Fruit fly (Drosophila melanogaster): ENCODE results near the gene Pink1.
A peak's percentile ranks its signal among the peaks of the same experiment; 100 is the strongest.

Gene Pink1

dm6 chrX:6719968-6720367, 36.4 kb downstream of the Pink1 start:
- TF ChIP-seq CG5204 (GFP tag; optimal IDR thresholded peaks at IDR 0.05) (no peak), kay (GFP tag; ENCODE audit: borderline replicate concordance) (no peak), cnc (optimal IDR thresholded peaks at IDR 0.05) (no peak), CG7045 (GFP tag; optimal IDR thresholded peaks at IDR 0.05) (no peak), tj (GFP tag; optimal IDR thresholded peaks at IDR 0.05) (no peak), Crg-1 (GFP tag; optimal IDR thresholded peaks at IDR 0.05) (no peak), cic (GFP tag; optimal IDR thresholded peaks at IDR 0.05) (no peak)

- no peak for TF ChIP-seq Hr96 (GFP tag; optimal IDR thresholded peaks at IDR 0.05)
- no peak for TF ChIP-seq CG7101 (tag; optimal IDR thresholded peaks at IDR 0.05)
- no peak for TF ChIP-seq CG33017 (tag; optimal IDR thresholded peaks at IDR 0.05)
- no peak for TF ChIP-seq toe (GFP tag; optimal IDR thresholded peaks at IDR 0.05)
- TF ChIP-seq cic (GFP tag; optimal IDR thresholded peaks at IDR 0.05) = no peak
- no peak for TF ChIP-seq CG5204 (GFP tag; optimal IDR thresholded peaks at IDR 0.05)
- TF ChIP-seq Mnt (GFP tag; optimal IDR thresholded peaks at IDR 0.05) = no peak
- no peak for TF ChIP-seq pad (GFP tag; optimal IDR thresholded peaks at IDR 0.05)
- no peak for TF ChIP-seq CG7045 (GFP tag; optimal IDR thresholded peaks at IDR 0.05)
- no peak for TF ChIP-seq CG11617 (GFP tag; optimal IDR thresholded peaks at IDR 0.05)
- TF ChIP-seq ovo (GFP tag; optimal IDR thresholded peaks at IDR 0.05) = no peak
- no peak for TF ChIP-seq CG12768 (GFP tag; optimal IDR thresholded peaks at IDR 0.05)
- TF ChIP-seq tj (GFP tag; optimal IDR thresholded peaks at IDR 0.05) = no peak
- no peak for TF ChIP-seq bab1 (GFP tag; optimal IDR thresholded peaks at IDR 0.05)
- no peak for TF ChIP-seq cnc (optimal IDR thresholded peaks at IDR 0.05)
- no peak for TF ChIP-seq CG14711 (tag; optimal IDR thresholded peaks at IDR 0.05)
- TF ChIP-seq Crg-1 (GFP tag; optimal IDR thresholded peaks at IDR 0.05) = no peak
- TF ChIP-seq kay (GFP tag; ENCODE audit: borderline replicate concordance) = no peak
These were observed 40.0 kb downstream of the Pink1 start for dm6 chrX:6723622-6724021.

- no peak for TF ChIP-seq Crg-1 (GFP tag; optimal IDR thresholded peaks at IDR 0.05)
- no peak for TF ChIP-seq tj (GFP tag; optimal IDR thresholded peaks at IDR 0.05)
- no peak for TF ChIP-seq CG5204 (GFP tag; optimal IDR thresholded peaks at IDR 0.05)
- no peak for TF ChIP-seq Mnt (GFP tag; optimal IDR thresholded peaks at IDR 0.05)
- TF ChIP-seq CG14711 (tag; optimal IDR thresholded peaks at IDR 0.05) = no peak
- TF ChIP-seq kay (GFP tag; ENCODE audit: borderline replicate concordance) = no peak
- TF ChIP-seq Hr96 (GFP tag; optimal IDR thresholded peaks at IDR 0.05) = no peak
- TF ChIP-seq CG33017 (tag; optimal IDR thresholded peaks at IDR 0.05) = no peak
- TF ChIP-seq CG1620 (GFP tag; optimal IDR thresholded peaks at IDR 0.05) = no peak
- no peak for TF ChIP-seq bab1 (GFP tag; optimal IDR thresholded peaks at IDR 0.05)
- no peak for TF ChIP-seq toe (GFP tag; optimal IDR thresholded peaks at IDR 0.05)
- TF ChIP-seq Clk (GFP tag; optimal IDR thresholded peaks at IDR 0.05) = no peak
- no peak for TF ChIP-seq CG12768 (GFP tag; optimal IDR thresholded peaks at IDR 0.05)
- TF ChIP-seq CG7101 (tag; optimal IDR thresholded peaks at IDR 0.05) = no peak
These were observed 41.4 kb downstream of the Pink1 start for dm6 chrX:6724904-6725505.

dm6 chrX:6726758-6727490, 43.3 kb downstream of the Pink1 start:
- TF ChIP-seq Crg-1 (GFP tag; optimal IDR thresholded peaks at IDR 0.05) = no peak
- no peak for TF ChIP-seq Mnt (GFP tag; optimal IDR thresholded peaks at IDR 0.05)
- no peak for TF ChIP-seq cnc (optimal IDR thresholded peaks at IDR 0.05)
- TF ChIP-seq bab1 (GFP tag; optimal IDR thresholded peaks at IDR 0.05) = peak; percentile 50
- no peak for TF ChIP-seq CG14711 (tag; optimal IDR thresholded peaks at IDR 0.05)
- TF ChIP-seq CG33017 (tag; optimal IDR thresholded peaks at IDR 0.05) = no peak
- TF ChIP-seq Hr96 (GFP tag; optimal IDR thresholded peaks at IDR 0.05) = no peak
- TF ChIP-seq kay (GFP tag; ENCODE audit: borderline replicate concordance) = no peak
- no peak for TF ChIP-seq Clk (GFP tag; optimal IDR thresholded peaks at IDR 0.05)
- no peak for TF ChIP-seq cic (GFP tag; optimal IDR thresholded peaks at IDR 0.05)
- TF ChIP-seq tj (GFP tag; optimal IDR thresholded peaks at IDR 0.05) = peak; percentile 90
- TF ChIP-seq CG12768 (GFP tag; optimal IDR thresholded peaks at IDR 0.05) = no peak
- TF ChIP-seq CG7045 (GFP tag; optimal IDR thresholded peaks at IDR 0.05) = no peak
- TF ChIP-seq CG5204 (GFP tag; optimal IDR thresholded peaks at IDR 0.05) = no peak
- TF ChIP-seq CG1620 (GFP tag; optimal IDR thresholded peaks at IDR 0.05) = no peak
- no peak for TF ChIP-seq CG11617 (GFP tag; optimal IDR thresholded peaks at IDR 0.05)
- peak; percentile 71 for TF ChIP-seq ovo (GFP tag; optimal IDR thresholded peaks at IDR 0.05)
- no peak for TF ChIP-seq pad (GFP tag; optimal IDR thresholded peaks at IDR 0.05)
- TF ChIP-seq CG7101 (tag; optimal IDR thresholded peaks at IDR 0.05) = no peak
- no peak for TF ChIP-seq toe (GFP tag; optimal IDR thresholded peaks at IDR 0.05)

dm6 chrX:6728597-6729158, 45.1 kb downstream of the Pink1 start:
- TF ChIP-seq kay (GFP tag; ENCODE audit: borderline replicate concordance) = peak; percentile 0
- TF ChIP-seq CG5204 (GFP tag; optimal IDR thresholded peaks at IDR 0.05) = no peak

dm6 chrX:6730600-6731259, 47.1 kb downstream of the Pink1 start:
- TF ChIP-seq Crg-1 (GFP tag; optimal IDR thresholded peaks at IDR 0.05) (no peak), cic (GFP tag; optimal IDR thresholded peaks at IDR 0.05) (no peak), Mnt (GFP tag; optimal IDR thresholded peaks at IDR 0.05) (no peak), CG7045 (GFP tag; optimal IDR thresholded peaks at IDR 0.05) (no peak), kay (GFP tag; ENCODE audit: borderline replicate concordance) (peak; percentile 26), toe (GFP tag; optimal IDR thresholded peaks at IDR 0.05) (no peak), Clk (GFP tag; optimal IDR thresholded peaks at IDR 0.05) (no peak)
